Worm (Caenorhabditis elegans): ENCODE data around the gene mec-7.

mec-7 gene

ce11 chrX:7725615-7726014 lies 50.9 kb downstream of the mec-7 start, which contains the start of gene spp-14:
TSS of gene spp-14 (plus strand) at chrX:7725979.
- TF ChIP-seq snpc-4 (tag; optimal IDR thresholded peaks at IDR 0.05) = no peak
- TF ChIP-seq sptf-1 (tag; optimal IDR thresholded peaks at IDR 0.05) = no peak
- no peak for TF ChIP-seq pha-4 (tag; optimal IDR thresholded peaks at IDR 0.05)
- TF ChIP-seq lin-32 (GFP tag; optimal IDR thresholded peaks at IDR 0.05) = no peak
- no peak for TF ChIP-seq mls-2 (tag; optimal IDR thresholded peaks at IDR 0.05)
- TF ChIP-seq elt-1 (tag; optimal IDR thresholded peaks at IDR 0.05; ENCODE audit: borderline replicate concordance, insufficient read depth) = no peak
- TF ChIP-seq lsy-2 (tag; optimal IDR thresholded peaks at IDR 0.05) = no peak
- TF ChIP-seq unc-120 (tag; optimal IDR thresholded peaks at IDR 0.05; ENCODE audit: poor library complexity, severe bottlenecking) = no peak
- TF ChIP-seq ztf-11 (tag; optimal IDR thresholded peaks at IDR 0.05) = no peak
- TF ChIP-seq nhr-237 (tag; optimal IDR thresholded peaks at IDR 0.05) = no peak

Measured in whole organism, mixed stage, embryonic.